Worm (Caenorhabditis elegans) whole organism, L2 larva: ENCODE measurements around the gene alg-3.

Source experiments
- R02D3.7 ChIP-seq: fragments of 150-350 bp; optimal IDR thresholded peaks from 2 replicates; lab custom pipeline; 2014; ENCODE audit warnings: missing biosample characterization, missing genetic modification characterization
- Y55F3AM.14 ChIP-seq: fragments of 200-800 bp; sonication (Bioruptor generic); optimal IDR thresholded peaks from 2 replicates; lab custom pipeline; 2018; ENCODE audit warnings: mild to moderate bottlenecking, missing genetic modification characterization, missing compliant biosample characterization
- aly-2 ChIP-seq: fragments of 150-350 bp; optimal IDR thresholded peaks from 2 replicates; lab custom pipeline; 2014; ENCODE audit warnings: missing biosample characterization, missing genetic modification characterization
- blmp-1 ChIP-seq: sonication (generic microtip); optimal IDR thresholded peaks from 2 replicates; lab custom pipeline; 2017; ENCODE audit warnings: missing genetic modification characterization, mild to moderate bottlenecking, missing compliant biosample characterization, antibody characterized with exemption, moderate library complexity; ENCODE audit not compliant: insufficient read depth
- ceh-82 ChIP-seq: fragments of 150-350 bp; optimal IDR thresholded peaks from 2 replicates; lab custom pipeline; 2014; ENCODE audit warnings: missing biosample characterization, missing genetic modification characterization
- dmd-4 ChIP-seq: sonication (generic microtip); optimal IDR thresholded peaks from 2 replicates; lab custom pipeline; 2017; ENCODE audit warnings: missing biosample characterization, missing genetic modification characterization
- egl-27 ChIP-seq: sonication (generic microtip); optimal IDR thresholded peaks from 3 replicates; lab custom pipeline; 2017; ENCODE audit warnings: missing biosample characterization, missing genetic modification reagents, missing genetic modification characterization
- mbf-1 ChIP-seq: sonication (generic microtip); optimal IDR thresholded peaks from 2 replicates; lab custom pipeline; 2017; ENCODE audit warnings: missing biosample characterization, missing genetic modification characterization
- nhr-6 ChIP-seq: fragments of 150-350 bp; optimal IDR thresholded peaks from 2 replicates; lab custom pipeline; 2014; ENCODE audit warnings: missing biosample characterization, missing genetic modification characterization
- skn-1 ChIP-seq: sonication (generic microtip); optimal IDR thresholded peaks from 2 replicates; lab custom pipeline; 2017; ENCODE audit warnings: missing biosample characterization, missing genetic modification characterization

alg-3 gene

DNA sequence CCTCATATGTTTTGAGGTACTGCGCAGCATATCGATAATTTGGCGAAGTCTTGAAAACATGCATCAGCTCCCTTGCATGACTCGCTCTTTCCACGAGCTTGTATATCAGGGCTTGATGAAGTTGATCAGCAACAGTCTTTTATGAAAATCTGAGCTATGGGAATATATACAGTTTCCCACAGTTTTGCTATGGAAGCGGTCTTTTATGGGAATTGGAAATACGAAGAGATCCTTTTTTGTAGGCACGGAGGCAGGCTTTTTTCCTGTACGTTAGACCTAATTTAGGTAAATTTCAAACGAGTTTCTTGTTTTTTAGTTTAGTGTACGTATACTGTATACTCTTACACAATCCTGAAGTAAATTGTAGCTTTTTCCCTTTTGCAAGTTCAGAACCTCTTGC, 51.9 kb downstream of the alg-3 start, which contains the start of gene T12A7.9:
TSS of gene T12A7.9 (minus strand) at position 101 of the 400 bp plus-strand sequence.
- TF ChIP-seq nhr-6 (tag; lab: Kevin White, UChicago) (no peak), blmp-1 (no peak), mbf-1 (tag; lab: Kevin White, UChicago) (no peak), egl-27 (no peak), R02D3.7 (no peak), dmd-4 (tag; lab: Kevin White, UChicago) (no peak), ceh-82 (tag; lab: Kevin White, UChicago) (no peak), skn-1 (tag; lab: Kevin White, UChicago) (no peak), aly-2 (tag; lab: Kevin White, UChicago) (no peak), Y55F3AM.14 (GFP tag; lab: Kevin White, UChicago) (no peak)
